Fruit fly (Drosophila melanogaster) whole organism, embryonic: ENCODE data around the gene Roc1b.
A peak's percentile ranks its signal among the peaks of the same experiment; 100 is the strongest.

ENCODE experiments used
- Awh ChIP-seq: fragments of 200-800 bp; sonication (Bioruptor generic); IDR thresholded peaks from 2 replicates; pipeline ENCODE4, ENCODE4 v1.3.6; 2022; ENCODE audit warnings: missing biosample characterization, missing genetic modification characterization
- Bdp1 ChIP-seq: fragments of 200-800 bp; sonication (Bioruptor generic); optimal IDR thresholded peaks from 3 replicates; lab custom pipeline; 2016; ENCODE audit warnings: missing biosample characterization, missing genetic modification characterization
- CG12155 ChIP-seq: fragments of 200-800 bp; sonication (Bioruptor generic); optimal IDR thresholded peaks from 3 replicates; lab custom pipeline; 2016; ENCODE audit warnings: missing biosample characterization, missing genetic modification characterization
- CG13894 ChIP-seq: fragments of 200-800 bp; sonication (Bioruptor generic); optimal IDR thresholded peaks from 3 replicates; lab custom pipeline; 2018; ENCODE audit warnings: missing biosample characterization, mild to moderate bottlenecking, missing genetic modification characterization, moderate library complexity
- CG15601 ChIP-seq: fragments of 200-800 bp; sonication (Bioruptor generic); optimal IDR thresholded peaks from 3 replicates; lab custom pipeline; 2019; ENCODE audit warnings: missing biosample characterization, mild to moderate bottlenecking, missing genetic modification characterization, moderate library complexity
- CG17359 ChIP-seq: fragments of 200-800 bp; sonication (Bioruptor generic); optimal IDR thresholded peaks from 3 replicates; lab custom pipeline; 2018; ENCODE audit warnings: missing biosample characterization, mild to moderate bottlenecking, missing genetic modification characterization, moderate library complexity
- CG17385 ChIP-seq: fragments of 200-800 bp; sonication (Bioruptor generic); optimal IDR thresholded peaks from 3 replicates; lab custom pipeline; 2018; ENCODE audit warnings: missing biosample characterization, mild to moderate bottlenecking, missing genetic modification characterization
- CG33213 ChIP-seq: fragments of 200-800 bp; sonication (Bioruptor generic); optimal IDR thresholded peaks from 3 replicates; lab custom pipeline; 2016; ENCODE audit warnings: missing biosample characterization, missing genetic modification characterization
- CG3407 ChIP-seq: fragments of 200-800 bp; sonication (Bioruptor generic); optimal IDR thresholded peaks from 2 replicates; lab custom pipeline; 2018; ENCODE audit warnings: missing biosample characterization, mild to moderate bottlenecking, missing genetic modification characterization
- CG4282 ChIP-seq: fragments of 200-800 bp; sonication (Bioruptor generic); optimal IDR thresholded peaks from 2 replicates; lab custom pipeline; 2016; ENCODE audit warnings: missing biosample characterization, missing genetic modification characterization
- CG4404 ChIP-seq: fragments of 200-800 bp; sonication (Bioruptor generic); IDR thresholded peaks from 2 replicates; pipeline ENCODE4 v1.3.6; 2022; ENCODE audit warnings: missing biosample characterization, missing genetic modification characterization
- CG6683 ChIP-seq: fragments of 200-800 bp; sonication (Bioruptor generic); optimal IDR thresholded peaks from 2 replicates; lab custom pipeline; 2017; ENCODE audit warnings: missing biosample characterization, mild to moderate bottlenecking, missing genetic modification characterization, missing genetic modification reagents
- CG6813 ChIP-seq: fragments of 200-800 bp; sonication (Bioruptor generic); optimal IDR thresholded peaks from 2 replicates; lab custom pipeline; 2017; ENCODE audit warnings: missing biosample characterization, missing genetic modification characterization, mild to moderate bottlenecking, moderate library complexity, missing genetic modification reagents
- CG7987 ChIP-seq: fragments of 200-800 bp; sonication (Bioruptor generic); optimal IDR thresholded peaks from 2 replicates; lab custom pipeline; 2018; ENCODE audit warnings: missing biosample characterization, mild to moderate bottlenecking, missing genetic modification characterization, moderate library complexity
- CG8478 ChIP-seq: fragments of >200 bp; optimal IDR thresholded peaks from 2 replicates; lab custom pipeline; 2018
- CG9727 ChIP-seq: fragments of 200-800 bp; sonication (Bioruptor generic); optimal IDR thresholded peaks from 3 replicates; lab custom pipeline; 2017; ENCODE audit warnings: missing biosample characterization, mild to moderate bottlenecking, missing genetic modification characterization
- CG9817 ChIP-seq: fragments of 200-800 bp; sonication (Bioruptor generic); optimal IDR thresholded peaks from 2 replicates; lab custom pipeline; 2018; ENCODE audit warnings: missing biosample characterization, mild to moderate bottlenecking, missing genetic modification characterization, moderate library complexity
- Ets65A ChIP-seq: fragments of 200-800 bp; sonication (Bioruptor generic); peaks from one replicate; lab custom pipeline; 2016; ENCODE audit warnings: missing biosample characterization, missing genetic modification characterization
- Fer3 ChIP-seq: fragments of 200-800 bp; sonication (Bioruptor generic); optimal IDR thresholded peaks from 2 replicates; lab custom pipeline; 2018; ENCODE audit warnings: missing biosample characterization, mild to moderate bottlenecking, missing genetic modification characterization, moderate library complexity
- Gsc ChIP-seq: fragments of 200-800 bp; sonication (Bioruptor generic); IDR thresholded peaks from 2 replicates; pipeline ENCODE4 v1.3.6; 2022; ENCODE audit warnings: missing biosample characterization, missing genetic modification characterization
- Gug ChIP-seq: fragments of 200-800 bp; sonication (Bioruptor generic); IDR thresholded peaks from 4 replicates; pipeline ENCODE4 v1.3.6; 2022; ENCODE audit warnings: missing biosample characterization, missing genetic modification characterization
- Hmr ChIP-seq: fragments of 200-800 bp; sonication (Bioruptor generic); optimal IDR thresholded peaks from 3 replicates; lab custom pipeline; 2017; ENCODE audit warnings: mild to moderate bottlenecking, missing biosample characterization, missing genetic modification reagents, missing genetic modification characterization
- Hmx ChIP-seq: fragments of 200-800 bp; sonication (Bioruptor generic); optimal IDR thresholded peaks from 2 replicates; lab custom pipeline; 2016; ENCODE audit warnings: missing biosample characterization, missing genetic modification characterization
- Mad ChIP-seq: fragments of 200-800 bp; sonication (Bioruptor generic); optimal IDR thresholded peaks from 2 replicates; lab custom pipeline; 2016; ENCODE audit warnings: missing biosample characterization, missing genetic modification characterization
- NC2α ChIP-seq: fragments of 200-800 bp; sonication (Bioruptor generic); optimal IDR thresholded peaks from 2 replicates; lab custom pipeline; 2016; ENCODE audit warnings: missing biosample characterization, missing genetic modification characterization
- NK7.1 ChIP-seq: fragments of 200-800 bp; sonication (Bioruptor generic); optimal IDR thresholded peaks from 3 replicates; lab custom pipeline; 2016; ENCODE audit warnings: missing biosample characterization, missing genetic modification characterization
- NfI ChIP-seq: fragments of 200-800 bp; sonication (Bioruptor generic); optimal IDR thresholded peaks from 3 replicates; lab custom pipeline; 2018; ENCODE audit warnings: missing biosample characterization, mild to moderate bottlenecking, missing genetic modification characterization, moderate library complexity
- Ssrp ChIP-seq: fragments of 200-800 bp; sonication (Bioruptor generic); optimal IDR thresholded peaks from 2 replicates; lab custom pipeline; 2018; ENCODE audit warnings: missing biosample characterization, mild to moderate bottlenecking, missing genetic modification characterization, moderate library complexity
- Xrp1 ChIP-seq: fragments of 200-800 bp; sonication (Bioruptor generic); IDR thresholded peaks from 2 replicates; pipeline ENCODE4 v1.3.6; 2022; ENCODE audit warnings: missing biosample characterization, missing genetic modification characterization
- al ChIP-seq: fragments of 200-800 bp; sonication (Bioruptor generic); IDR thresholded peaks from 2 replicates; pipeline ENCODE4 v1.3.6; 2022; ENCODE audit warnings: missing biosample characterization, missing genetic modification characterization
- croc ChIP-seq: fragments of 200-800 bp; sonication (Bioruptor generic); conservative IDR thresholded peaks from 3 replicates; pipeline ENCODE4 v1.3.6; 2022; ENCODE audit warnings: missing biosample characterization, missing genetic modification characterization
- dpn ChIP-seq, 2 experiments: fragments of 200-800 bp; sonication (Bioruptor generic); optimal IDR thresholded peaks; 3 replicates each; lab custom pipeline; 2016; ENCODE audit warnings: missing biosample characterization in 2 of 2, missing genetic modification characterization in 2 of 2
- dysf ChIP-seq: fragments of 200-800 bp; sonication (Bioruptor generic); IDR thresholded peaks from 3 replicates; pipeline ENCODE4 v1.3.6; 2022; ENCODE audit warnings: missing biosample characterization, missing genetic modification characterization
- fd64A ChIP-seq: fragments of 200-800 bp; sonication (Bioruptor generic); optimal IDR thresholded peaks from 3 replicates; lab custom pipeline; 2018; ENCODE audit warnings: missing biosample characterization, mild to moderate bottlenecking, missing genetic modification characterization
- gro ChIP-seq: fragments of 200-800 bp; sonication (Bioruptor generic); optimal IDR thresholded peaks from 2 replicates; lab custom pipeline; 2016; ENCODE audit warnings: missing biosample characterization, missing genetic modification characterization
- ham ChIP-seq: fragments of 200-800 bp; sonication (Bioruptor generic); IDR thresholded peaks from 2 replicates; pipeline ENCODE4 v1.3.6; 2022; ENCODE audit warnings: missing biosample characterization, missing genetic modification characterization
- jigr1 ChIP-seq: fragments of 200-800 bp; sonication (Bioruptor generic); IDR thresholded peaks from 3 replicates; pipeline ENCODE4 v1.3.6; 2022; ENCODE audit warnings: missing biosample characterization, missing genetic modification characterization
- ken ChIP-seq: fragments of 200-800 bp; sonication (Bioruptor generic); IDR thresholded peaks from 3 replicates; pipeline ENCODE4 v1.3.6; 2022; ENCODE audit warnings: missing biosample characterization, missing genetic modification characterization
- p53 ChIP-seq: fragments of 200-800 bp; sonication (Bioruptor generic); optimal IDR thresholded peaks from 2 replicates; lab custom pipeline; 2016; ENCODE audit warnings: missing biosample characterization, missing genetic modification characterization
- pan ChIP-seq, 4 experiments: fragments of >200 bp in 3 of 4; fragments of 200-800 bp in 1 of 4; sonication (Bioruptor generic) in 1 of 4; optimal IDR thresholded peaks in 3 of 4; IDR thresholded peaks in 1 of 4; 2 replicates each; pipeline versions ENCODE4 v1.3.6 to Lab custom; 2017 to 2022; ENCODE audit warnings: missing biosample characterization in 2 of 4, missing genetic modification characterization in 2 of 4, mixed read lengths in 1 of 4
- peb ChIP-seq: fragments of 200-800 bp; sonication (Bioruptor generic); IDR thresholded peaks from 2 replicates; pipeline ENCODE4 v1.3.6; 2022; ENCODE audit warnings: missing biosample characterization, missing genetic modification characterization
- repo ChIP-seq: fragments of 200-800 bp; sonication (Bioruptor generic); optimal IDR thresholded peaks from 2 replicates; lab custom pipeline; 2016; ENCODE audit warnings: missing biosample characterization, missing genetic modification characterization
- scrt ChIP-seq: fragments of 200-800 bp; sonication (Bioruptor generic); optimal IDR thresholded peaks from 2 replicates; lab custom pipeline; 2018; ENCODE audit warnings: missing biosample characterization, mild to moderate bottlenecking, missing genetic modification characterization, moderate library complexity
- sens-2 ChIP-seq: fragments of 200-800 bp; sonication (Bioruptor generic); IDR thresholded peaks from 2 replicates; pipeline ENCODE4 v1.3.6; 2022; ENCODE audit warnings: missing biosample characterization, missing genetic modification characterization
- sima ChIP-seq: fragments of 200-800 bp; sonication (Bioruptor generic); optimal IDR thresholded peaks from 2 replicates; lab custom pipeline; 2016; ENCODE audit warnings: missing biosample characterization, missing genetic modification characterization
- sr ChIP-seq: fragments of 200-800 bp; sonication (Bioruptor generic); IDR thresholded peaks from 3 replicates; pipeline ENCODE4 v1.3.6; 2022; ENCODE audit warnings: missing biosample characterization, missing genetic modification characterization
- stwl ChIP-seq: fragments of 200-800 bp; sonication (Bioruptor generic); optimal IDR thresholded peaks from 3 replicates; lab custom pipeline; 2018; ENCODE audit warnings: missing biosample characterization, mild to moderate bottlenecking, missing genetic modification characterization, moderate library complexity
- tgo ChIP-seq: fragments of 200-800 bp; sonication (Bioruptor generic); IDR thresholded peaks from 3 replicates; pipeline ENCODE4 v1.3.6; 2022; ENCODE audit warnings: missing biosample characterization, missing genetic modification characterization
- toy ChIP-seq: fragments of 200-800 bp; sonication (Bioruptor generic); IDR thresholded peaks from 2 replicates; pipeline ENCODE4 v1.3.6; 2022; ENCODE audit warnings: missing biosample characterization, missing genetic modification characterization
- yki ChIP-seq: fragments of >200 bp; optimal IDR thresholded peaks from 3 replicates; lab custom pipeline; 2018
- zen ChIP-seq: fragments of 200-800 bp; sonication (Bioruptor generic); optimal IDR thresholded peaks from 3 replicates; lab custom pipeline; 2018; ENCODE audit warnings: missing biosample characterization, mild to moderate bottlenecking, missing genetic modification characterization, moderate library complexity

Roc1b gene

dm6 chr3L:350651-351228 lies 7.0 kb upstream of the Roc1b start (continued):
- TF ChIP-seq pan (optimal IDR thresholded peaks at IDR 0.05; lab: Kevin White, UChicago) (no peak), pan (GFP tag; optimal IDR thresholded peaks at IDR 0.05 in 1 of 2, IDR thresholded peaks at IDR 0.05 in 1 of 2) (peak in 1 of 2 experiments; percentile 91), p53 (GFP tag; lab: Kevin White, UChicago) (no peak), CG17359 (tag; lab: Kevin White, UChicago) (peak; percentile 73), Fer3 (peak; percentile 84), CG6683 (GFP tag; lab: Kevin White, UChicago) (peak; percentile 16), toy (GFP tag; lab: Robert Waterston, UW) (peak; percentile 56; the same call in 1 of the 2 replicates), gro (peak; percentile 64), dysf (GFP tag; lab: Robert Waterston, UW) (peak; percentile 86), peb (peak; percentile 67), sima (GFP tag; lab: Kevin White, UChicago) (peak; percentile 45), ham (no peak), zen (tag; lab: Kevin White, UChicago) (peak; percentile 52), CG13894 (tag; lab: Kevin White, UChicago) (peak; percentile 59), jigr1 (GFP tag; lab: Robert Waterston, UW) (0 out of 3 replicates have a peak, but pooled peaks have one; percentile 19), dpn (GFP tag; optimal IDR thresholded peaks at IDR 0.05; lab: Kevin White, UChicago) (peak; percentile 65 to 74), Hmr (peak; percentile 66), CG33213 (GFP tag; lab: Kevin White, UChicago) (peak; percentile 45), CG3407 (GFP tag; lab: Kevin White, UChicago) (no peak), Ssrp (peak; percentile 47), Bdp1 (GFP tag; lab: Kevin White, UChicago) (peak; percentile 25), stwl (tag; lab: Kevin White, UChicago) (no peak), croc (peak; percentile 40; the same call in 2 of the 3 replicates), sr (GFP tag; lab: Robert Waterston, UW) (no peak), CG4404 (GFP tag; lab: Robert Waterston, UW) (peak; percentile 45; the same call in 1 of the 2 replicates), sens-2 (GFP tag; lab: Robert Waterston, UW) (no peak), CG12155 (GFP tag; lab: Kevin White, UChicago) (peak; percentile 56), Mad (GFP tag; lab: Kevin White, UChicago) (no peak), NC2α (GFP tag; lab: Kevin White, UChicago) (no peak), NfI (GFP tag; lab: Kevin White, UChicago) (peak; percentile 43), fd64A (no peak), NK7.1 (GFP tag; lab: Kevin White, UChicago) (peak; percentile 40), CG9817 (tag; lab: Kevin White, UChicago) (peak; percentile 45), Hmx (GFP tag; lab: Kevin White, UChicago) (no peak), scrt (no peak), Xrp1 (GFP tag; lab: Robert Waterston, UW) (peak; percentile 83), tgo (peak; percentile 84), ken (GFP tag; lab: Robert Waterston, UW) (peak; percentile 77; the same call in 2 of the 3 replicates), repo (GFP tag; lab: Kevin White, UChicago) (no peak), CG7987 (GFP tag; lab: Kevin White, UChicago) (no peak), CG8478 (no peak), CG4282 (GFP tag; lab: Kevin White, UChicago) (no peak), CG9727 (GFP tag; lab: Kevin White, UChicago) (peak; percentile 80), al (peak; percentile 68), CG17385 (GFP tag; lab: Kevin White, UChicago) (no peak), CG15601 (tag; lab: Kevin White, UChicago) (no peak), Awh (GFP tag; lab: Robert Waterston, UW) (peak; percentile 72), Ets65A (GFP tag; lab: Kevin White, UChicago) (peak; percentile 84), Gug (peak; percentile 49; the same call in 1 of the 4 replicates), CG6813 (GFP tag; lab: Kevin White, UChicago) (no peak), yki (lab: Kevin White, UChicago) (no peak), Gsc (GFP tag; lab: Robert Waterston, UW) (no peak)
